Fruit fly (Drosophila melanogaster): ENCODE results near the gene CG31909.

The CG31909 gene

DNA sequence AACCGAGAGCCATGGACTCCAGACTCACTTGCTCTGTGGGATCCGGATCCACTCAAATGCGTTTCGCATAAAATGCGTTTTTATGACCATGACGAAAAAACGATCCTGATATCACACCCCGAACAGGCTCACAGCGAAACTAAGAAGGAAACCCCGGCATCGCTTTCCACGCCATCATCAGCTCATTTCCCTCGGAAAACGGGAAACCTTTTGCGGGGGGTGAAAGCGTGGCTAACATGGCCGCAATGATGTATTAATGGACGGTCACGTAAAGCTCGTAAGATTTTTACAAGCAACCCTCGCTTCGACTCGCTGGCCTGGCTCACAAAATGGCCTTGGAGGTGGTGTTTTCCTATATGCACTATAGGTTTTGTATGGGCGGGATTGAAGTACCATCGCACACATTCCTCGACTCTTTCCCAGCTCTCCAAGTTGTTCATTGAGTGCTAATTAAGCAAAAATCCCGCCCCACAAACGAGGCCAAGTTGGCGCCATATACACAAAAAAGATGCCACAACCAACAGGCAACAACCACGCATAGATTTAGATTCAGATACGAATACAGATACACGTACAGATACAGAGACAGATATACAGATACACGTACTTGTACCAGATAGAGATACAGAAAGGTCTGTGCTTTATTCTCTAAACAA, 7.7 kb downstream of the CG31909 start:
- no peak for TF ChIP-seq CG11617 (GFP tag; optimal IDR thresholded peaks at IDR 0.05)
- no peak for TF ChIP-seq CG12768 (GFP tag; optimal IDR thresholded peaks at IDR 0.05)
- TF ChIP-seq CG14711 (tag; optimal IDR thresholded peaks at IDR 0.05) = no peak
- TF ChIP-seq CG5204 (GFP tag; optimal IDR thresholded peaks at IDR 0.05) = no peak
- no peak for TF ChIP-seq CG7045 (GFP tag; optimal IDR thresholded peaks at IDR 0.05)
- TF ChIP-seq kay (GFP tag; ENCODE audit: borderline replicate concordance) = no peak
- TF ChIP-seq CG7101 (tag; optimal IDR thresholded peaks at IDR 0.05) = no peak
- TF ChIP-seq Mnt (GFP tag; optimal IDR thresholded peaks at IDR 0.05) = no peak
- TF ChIP-seq Hr96 (GFP tag; optimal IDR thresholded peaks at IDR 0.05) = no peak
- no peak for TF ChIP-seq Crg-1 (GFP tag; optimal IDR thresholded peaks at IDR 0.05)
- no peak for TF ChIP-seq bab1 (GFP tag; optimal IDR thresholded peaks at IDR 0.05)
- TF ChIP-seq toe (GFP tag; optimal IDR thresholded peaks at IDR 0.05) = no peak
- no peak for TF ChIP-seq CG33017 (tag; optimal IDR thresholded peaks at IDR 0.05)
- TF ChIP-seq cic (GFP tag; optimal IDR thresholded peaks at IDR 0.05) = no peak
- TF ChIP-seq cnc (optimal IDR thresholded peaks at IDR 0.05) = no peak
- TF ChIP-seq tj (GFP tag; optimal IDR thresholded peaks at IDR 0.05) = no peak
- TF ChIP-seq ovo (GFP tag; optimal IDR thresholded peaks at IDR 0.05) = no peak

dm6 chr2L:7265970-7266369, 8.7 kb downstream of the CG31909 start:
- TF ChIP-seq CG7101 (tag; optimal IDR thresholded peaks at IDR 0.05) (no peak), cnc (optimal IDR thresholded peaks at IDR 0.05) (no peak), kay (GFP tag; ENCODE audit: borderline replicate concordance) (no peak), CG1620 (GFP tag; optimal IDR thresholded peaks at IDR 0.05) (no peak), pad (GFP tag; optimal IDR thresholded peaks at IDR 0.05) (no peak), Hr96 (GFP tag; optimal IDR thresholded peaks at IDR 0.05) (no peak), Mnt (GFP tag; optimal IDR thresholded peaks at IDR 0.05) (no peak), Clk (GFP tag; optimal IDR thresholded peaks at IDR 0.05) (no peak), CG12768 (GFP tag; optimal IDR thresholded peaks at IDR 0.05) (no peak), CG5204 (GFP tag; optimal IDR thresholded peaks at IDR 0.05) (no peak), CG33017 (tag; optimal IDR thresholded peaks at IDR 0.05) (no peak)

DNA sequence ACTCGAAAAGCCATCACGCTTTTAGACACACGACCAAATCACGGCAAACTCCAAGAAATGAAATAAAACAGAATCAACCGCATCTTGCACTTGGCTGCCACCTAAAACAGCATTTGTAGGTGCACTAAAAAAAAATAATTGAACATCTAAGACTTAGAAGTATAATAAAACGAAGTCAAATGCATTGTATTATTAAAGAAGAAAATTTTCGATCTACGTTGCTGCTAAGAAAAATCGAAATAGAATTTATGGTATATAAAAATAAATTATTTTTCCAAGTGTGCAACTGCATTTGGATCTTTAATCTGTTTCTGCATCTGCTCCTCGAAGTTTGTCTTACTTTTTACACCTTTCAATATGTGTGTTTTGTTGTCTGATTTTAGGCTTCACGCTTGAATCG, 13.0 kb downstream of the CG31909 start:
- TF ChIP-seq kay (GFP tag; ENCODE audit: borderline replicate concordance) (no peak), CG12768 (GFP tag; optimal IDR thresholded peaks at IDR 0.05) (no peak), cic (GFP tag; optimal IDR thresholded peaks at IDR 0.05) (no peak), CG7045 (GFP tag; optimal IDR thresholded peaks at IDR 0.05) (no peak), CG5204 (GFP tag; optimal IDR thresholded peaks at IDR 0.05) (no peak), CG33017 (tag; optimal IDR thresholded peaks at IDR 0.05) (no peak), pad (GFP tag; optimal IDR thresholded peaks at IDR 0.05) (no peak), Clk (GFP tag; optimal IDR thresholded peaks at IDR 0.05) (no peak), CG7101 (tag; optimal IDR thresholded peaks at IDR 0.05) (no peak), CG11617 (GFP tag; optimal IDR thresholded peaks at IDR 0.05) (no peak), toe (GFP tag; optimal IDR thresholded peaks at IDR 0.05) (no peak), tj (GFP tag; optimal IDR thresholded peaks at IDR 0.05) (no peak), ovo (GFP tag; optimal IDR thresholded peaks at IDR 0.05) (no peak), bab1 (GFP tag; optimal IDR thresholded peaks at IDR 0.05) (no peak), Crg-1 (GFP tag; optimal IDR thresholded peaks at IDR 0.05) (no peak)

dm6 chr2L:7272452-7272851, 15.1 kb downstream of the CG31909 start:
- TF ChIP-seq toe (GFP tag; optimal IDR thresholded peaks at IDR 0.05) (no peak), pad (GFP tag; optimal IDR thresholded peaks at IDR 0.05) (no peak), CG7045 (GFP tag; optimal IDR thresholded peaks at IDR 0.05) (no peak), ovo (GFP tag; optimal IDR thresholded peaks at IDR 0.05) (no peak), CG7101 (tag; optimal IDR thresholded peaks at IDR 0.05) (no peak), tj (GFP tag; optimal IDR thresholded peaks at IDR 0.05) (no peak), Crg-1 (GFP tag; optimal IDR thresholded peaks at IDR 0.05) (no peak), Mnt (GFP tag; optimal IDR thresholded peaks at IDR 0.05) (no peak), CG11617 (GFP tag; optimal IDR thresholded peaks at IDR 0.05) (no peak), CG33017 (tag; optimal IDR thresholded peaks at IDR 0.05) (no peak), cic (GFP tag; optimal IDR thresholded peaks at IDR 0.05) (no peak), Hr96 (GFP tag; optimal IDR thresholded peaks at IDR 0.05) (no peak), Clk (GFP tag; optimal IDR thresholded peaks at IDR 0.05) (no peak), CG5204 (GFP tag; optimal IDR thresholded peaks at IDR 0.05) (no peak), kay (GFP tag; ENCODE audit: borderline replicate concordance) (no peak), bab1 (GFP tag; optimal IDR thresholded peaks at IDR 0.05) (no peak), CG1620 (GFP tag; optimal IDR thresholded peaks at IDR 0.05) (no peak), CG12768 (GFP tag; optimal IDR thresholded peaks at IDR 0.05) (no peak)

- TF ChIP-seq ovo (GFP tag; optimal IDR thresholded peaks at IDR 0.05) (no peak), Hr96 (GFP tag; optimal IDR thresholded peaks at IDR 0.05) (no peak), kay (GFP tag; ENCODE audit: borderline replicate concordance) (no peak), CG33017 (tag; optimal IDR thresholded peaks at IDR 0.05) (no peak), CG12768 (GFP tag; optimal IDR thresholded peaks at IDR 0.05) (no peak), cnc (optimal IDR thresholded peaks at IDR 0.05) (no peak), CG5204 (GFP tag; optimal IDR thresholded peaks at IDR 0.05) (no peak), Mnt (GFP tag; optimal IDR thresholded peaks at IDR 0.05) (no peak), Clk (GFP tag; optimal IDR thresholded peaks at IDR 0.05) (no peak)
Measured at dm6 chr2L:7277017-7277416, 19.7 kb downstream of the CG31909 start, which contains the start of gene Wnt4. Gene Wnt4 (minus strand): TSS chr2L:7277171.

- TF ChIP-seq Hr96 (GFP tag; optimal IDR thresholded peaks at IDR 0.05) (no peak), CG33017 (tag; optimal IDR thresholded peaks at IDR 0.05) (no peak), Crg-1 (GFP tag; optimal IDR thresholded peaks at IDR 0.05) (no peak), CG1620 (GFP tag; optimal IDR thresholded peaks at IDR 0.05) (no peak), tj (GFP tag; optimal IDR thresholded peaks at IDR 0.05) (no peak), kay (GFP tag; ENCODE audit: borderline replicate concordance) (no peak), ovo (GFP tag; optimal IDR thresholded peaks at IDR 0.05) (no peak), toe (GFP tag; optimal IDR thresholded peaks at IDR 0.05) (no peak), cnc (optimal IDR thresholded peaks at IDR 0.05) (no peak), CG7045 (GFP tag; optimal IDR thresholded peaks at IDR 0.05) (no peak), CG5204 (GFP tag; optimal IDR thresholded peaks at IDR 0.05) (no peak), Mnt (GFP tag; optimal IDR thresholded peaks at IDR 0.05) (no peak), CG12768 (GFP tag; optimal IDR thresholded peaks at IDR 0.05) (no peak), cic (GFP tag; optimal IDR thresholded peaks at IDR 0.05) (no peak), Clk (GFP tag; optimal IDR thresholded peaks at IDR 0.05) (no peak), bab1 (GFP tag; optimal IDR thresholded peaks at IDR 0.05) (no peak)
Measured at dm6 chr2L:7277562-7278255, 20.4 kb downstream of the CG31909 start.

Measured in whole organism, adult.